Fruit fly (Drosophila melanogaster) whole organism, embryonic: Measurements from ENCODE around the gene mRpL51.

Experiments
- Awh ChIP-seq: fragments of 200-800 bp; sonication (Bioruptor generic); IDR thresholded peaks from 2 replicates; pipeline ENCODE4, ENCODE4 v1.3.6; 2022; ENCODE audit warnings: missing biosample characterization, missing genetic modification characterization
- B-H2 ChIP-seq: fragments of 200-800 bp; sonication (Bioruptor generic); optimal IDR thresholded peaks from 2 replicates; lab custom pipeline; 2018; ENCODE audit warnings: missing biosample characterization, mild to moderate bottlenecking, missing genetic modification characterization
- BEAF-32 ChIP-seq: fragments of 200-800 bp; sonication (Bioruptor generic); optimal IDR thresholded peaks from 3 replicates; lab custom pipeline; 2017; ENCODE audit warnings: missing biosample characterization, missing genetic modification characterization, mild to moderate bottlenecking, moderate library complexity, missing genetic modification reagents
- Bgb ChIP-seq: fragments of 200-800 bp; sonication (Bioruptor generic); IDR thresholded peaks from 2 replicates; pipeline ENCODE4 v1.3.6; 2022; ENCODE audit warnings: missing biosample characterization, missing genetic modification characterization; ENCODE audit not compliant: partially characterized antibody
- CG12155 ChIP-seq: fragments of 200-800 bp; sonication (Bioruptor generic); optimal IDR thresholded peaks from 3 replicates; lab custom pipeline; 2016; ENCODE audit warnings: missing biosample characterization, missing genetic modification characterization
- CG12299 ChIP-seq: fragments of 200-800 bp; sonication (Bioruptor generic); optimal IDR thresholded peaks from 2 replicates; lab custom pipeline; 2018; ENCODE audit warnings: missing biosample characterization, mild to moderate bottlenecking, missing genetic modification characterization
- CG12769 ChIP-seq: fragments of 200-800 bp; sonication (Bioruptor generic); optimal IDR thresholded peaks from 2 replicates; lab custom pipeline; 2019; ENCODE audit warnings: missing biosample characterization, mild to moderate bottlenecking, missing genetic modification characterization, moderate library complexity
- CG15479 ChIP-seq: fragments of 200-800 bp; sonication (Bioruptor generic); optimal IDR thresholded peaks from 3 replicates; lab custom pipeline; 2019; ENCODE audit warnings: missing biosample characterization, mild to moderate bottlenecking, missing genetic modification characterization, moderate library complexity
- CG16813 ChIP-seq: fragments of 200-800 bp; sonication (Bioruptor generic); IDR thresholded peaks from 3 replicates; pipeline ENCODE4 v1.3.6; 2022; ENCODE audit warnings: missing biosample characterization, missing genetic modification characterization; ENCODE audit not compliant: partially characterized antibody
- CG17328 ChIP-seq: fragments of 200-800 bp; sonication (Bioruptor generic); IDR thresholded peaks from 2 replicates; pipeline ENCODE4 v1.3.6; 2022; ENCODE audit warnings: missing biosample characterization, missing genetic modification characterization
- CG17802 ChIP-seq: fragments of 200-800 bp; sonication (Bioruptor generic); optimal IDR thresholded peaks from 2 replicates; lab custom pipeline; 2018; ENCODE audit warnings: missing biosample characterization, mild to moderate bottlenecking, missing genetic modification characterization, moderate library complexity
- CG1832 ChIP-seq: fragments of 200-800 bp; sonication (Bioruptor generic); optimal IDR thresholded peaks from 2 replicates; lab custom pipeline; 2017; ENCODE audit warnings: missing biosample characterization, mild to moderate bottlenecking, missing genetic modification characterization, inconsistent platforms
- CG18476 ChIP-seq: fragments of 200-800 bp; sonication (Bioruptor generic); optimal IDR thresholded peaks from 2 replicates; lab custom pipeline; 2016; ENCODE audit warnings: missing biosample characterization, mild to moderate bottlenecking, missing genetic modification characterization
- CG18599 ChIP-seq: fragments of 200-800 bp; sonication (Bioruptor generic); optimal IDR thresholded peaks from 3 replicates; lab custom pipeline; 2017; ENCODE audit warnings: missing biosample characterization, missing genetic modification characterization, mild to moderate bottlenecking, moderate library complexity, missing genetic modification reagents
- CG32532 ChIP-seq: fragments of 200-800 bp; sonication (Bioruptor generic); IDR thresholded peaks from 2 replicates; pipeline ENCODE4 v1.3.6; 2022; ENCODE audit warnings: missing biosample characterization, missing genetic modification characterization
- CG32767 ChIP-seq: fragments of 200-800 bp; sonication (Bioruptor generic); IDR thresholded peaks from 2 replicates; pipeline ENCODE4 v1.3.6; 2022; ENCODE audit warnings: missing biosample characterization, missing genetic modification characterization
- CG6765 ChIP-seq: fragments of 200-800 bp; sonication (Bioruptor generic); optimal IDR thresholded peaks from 3 replicates; lab custom pipeline; 2017; ENCODE audit warnings: missing biosample characterization, mild to moderate bottlenecking, missing genetic modification characterization
- CG7271 ChIP-seq: fragments of 200-800 bp; sonication (Bioruptor generic); optimal IDR thresholded peaks from 2 replicates; lab custom pipeline; 2018; ENCODE audit warnings: missing biosample characterization, mild to moderate bottlenecking, missing genetic modification characterization, moderate library complexity
- CG7745 ChIP-seq: fragments of 200-800 bp; sonication (Bioruptor generic); optimal IDR thresholded peaks from 2 replicates; lab custom pipeline; 2018; ENCODE audit warnings: missing biosample characterization, mild to moderate bottlenecking, missing genetic modification characterization, moderate library complexity
- CG9797 ChIP-seq: fragments of 200-800 bp; sonication (Bioruptor generic); optimal IDR thresholded peaks from 3 replicates; lab custom pipeline; 2018; ENCODE audit warnings: missing biosample characterization, mild to moderate bottlenecking, missing genetic modification characterization
- Deaf1 ChIP-seq: fragments of 200-800 bp; optimal IDR thresholded peaks from 3 replicates; lab custom pipeline; 2019; ENCODE audit warnings: missing biosample characterization, mild to moderate bottlenecking, missing genetic modification characterization, moderate library complexity
- E2f2 ChIP-seq: fragments of 200-800 bp; sonication (Bioruptor generic); IDR thresholded peaks from 2 replicates; pipeline ENCODE4 v1.3.6; 2022; ENCODE audit warnings: missing biosample characterization, missing genetic modification characterization
- Hmx ChIP-seq: fragments of 200-800 bp; sonication (Bioruptor generic); optimal IDR thresholded peaks from 2 replicates; lab custom pipeline; 2016; ENCODE audit warnings: missing biosample characterization, missing genetic modification characterization
- Hr78 ChIP-seq, 2 experiments: fragments of 200-800 bp in 1 of 2; fragments of >200 bp in 1 of 2; sonication (Bioruptor generic) in 1 of 2; optimal IDR thresholded peaks; 2 replicates each; lab custom pipeline; 2017 to 2019; ENCODE audit warnings: missing biosample characterization in 2 of 2, missing genetic modification characterization in 2 of 2, mild to moderate bottlenecking in 1 of 2, moderate library complexity in 1 of 2
- Mes4 ChIP-seq: fragments of 200-800 bp; sonication (Bioruptor generic); optimal IDR thresholded peaks from 2 replicates; lab custom pipeline; 2016; ENCODE audit warnings: missing biosample characterization, missing genetic modification characterization
- Mrtf ChIP-seq: fragments of 200-800 bp; sonication (Bioruptor generic); IDR thresholded peaks from 3 replicates; pipeline ENCODE4 v1.3.6; 2022; ENCODE audit warnings: missing biosample characterization, missing genetic modification characterization
- Neu2 ChIP-seq: fragments of 200-800 bp; sonication (Bioruptor generic); optimal IDR thresholded peaks from 3 replicates; lab custom pipeline; 2016; ENCODE audit warnings: missing biosample characterization, missing genetic modification characterization, borderline replicate concordance
- Oli ChIP-seq: fragments of 200-800 bp; sonication (Bioruptor generic); optimal IDR thresholded peaks from 2 replicates; lab custom pipeline; 2018; ENCODE audit warnings: missing biosample characterization, mild to moderate bottlenecking, missing genetic modification characterization, moderate library complexity
- Spps ChIP-seq: fragments of 200-800 bp; sonication (Bioruptor generic); optimal IDR thresholded peaks from 2 replicates; lab custom pipeline; 2018; ENCODE audit warnings: missing biosample characterization, mild to moderate bottlenecking, missing genetic modification characterization
- bcd ChIP-seq: fragments of 200-800 bp; sonication (Bioruptor generic); optimal IDR thresholded peaks from 2 replicates; lab custom pipeline; 2017; ENCODE audit warnings: missing biosample characterization, mild to moderate bottlenecking, missing genetic modification characterization
- cas ChIP-seq: fragments of 200-800 bp; sonication (Bioruptor generic); IDR thresholded peaks from 2 replicates; pipeline ENCODE4 v1.3.6; 2022; ENCODE audit warnings: missing biosample characterization, missing genetic modification characterization
- ci ChIP-seq: fragments of 200-800 bp; sonication (Bioruptor generic); IDR thresholded peaks from 3 replicates; pipeline ENCODE4 v1.3.6; 2022; ENCODE audit warnings: missing biosample characterization, missing genetic modification characterization
- croc ChIP-seq: fragments of 200-800 bp; sonication (Bioruptor generic); conservative IDR thresholded peaks from 3 replicates; pipeline ENCODE4 v1.3.6; 2022; ENCODE audit warnings: missing biosample characterization, missing genetic modification characterization
- cwo ChIP-seq: fragments of 200-800 bp; sonication (Bioruptor generic); optimal IDR thresholded peaks from 3 replicates; lab custom pipeline; 2017; ENCODE audit warnings: missing biosample characterization, missing genetic modification characterization, mild to moderate bottlenecking, moderate library complexity, missing genetic modification reagents
- dan ChIP-seq: fragments of 200-800 bp; sonication (Bioruptor generic); IDR thresholded peaks from 2 replicates; pipeline ENCODE4 v1.3.6; 2022; ENCODE audit warnings: missing biosample characterization, missing genetic modification characterization
- fd3F ChIP-seq: fragments of 200-800 bp; sonication (Bioruptor generic); optimal IDR thresholded peaks from 2 replicates; lab custom pipeline; 2018; ENCODE audit warnings: missing biosample characterization, mild to moderate bottlenecking, missing genetic modification characterization, moderate library complexity
- jumu ChIP-seq: fragments of 200-800 bp; sonication (Bioruptor generic); optimal IDR thresholded peaks from 3 replicates; lab custom pipeline; 2016; ENCODE audit warnings: missing biosample characterization, missing genetic modification characterization
- kni ChIP-seq: fragments of 200-800 bp; sonication (Bioruptor generic); optimal IDR thresholded peaks from 3 replicates; lab custom pipeline; 2017; ENCODE audit warnings: mild to moderate bottlenecking, missing biosample characterization, missing genetic modification reagents, missing genetic modification characterization
- mld ChIP-seq: fragments of 200-800 bp; sonication (Bioruptor generic); IDR thresholded peaks from 3 replicates; pipeline ENCODE4 v1.3.6; 2022; ENCODE audit warnings: missing biosample characterization, missing genetic modification characterization; ENCODE audit not compliant: partially characterized antibody
- pho ChIP-seq: fragments of 200-800 bp; sonication (Bioruptor generic); optimal IDR thresholded peaks from 2 replicates; lab custom pipeline; 2016; ENCODE audit warnings: missing biosample characterization, missing genetic modification characterization
- pros ChIP-seq: fragments of 200-800 bp; sonication (Bioruptor generic); optimal IDR thresholded peaks from 3 replicates; lab custom pipeline; 2019; ENCODE audit warnings: missing biosample characterization, mild to moderate bottlenecking, missing genetic modification characterization, moderate library complexity
- run ChIP-seq: fragments of 200-800 bp; sonication (Bioruptor generic); optimal IDR thresholded peaks from 3 replicates; lab custom pipeline; 2018; ENCODE audit warnings: missing biosample characterization, mild to moderate bottlenecking, missing genetic modification characterization
- sens ChIP-seq: fragments of 200-800 bp; sonication (Bioruptor generic); peaks from one replicate; lab custom pipeline; 2016; ENCODE audit warnings: missing biosample characterization, missing genetic modification characterization
- sqz ChIP-seq: fragments of 200-800 bp; sonication (Bioruptor generic); optimal IDR thresholded peaks from 3 replicates; lab custom pipeline; 2018; ENCODE audit warnings: missing biosample characterization, mild to moderate bottlenecking, missing genetic modification characterization
- unpg ChIP-seq: fragments of 200-800 bp; sonication (Bioruptor generic); optimal IDR thresholded peaks from 3 replicates; lab custom pipeline; 2018; ENCODE audit warnings: missing biosample characterization, mild to moderate bottlenecking, missing genetic modification characterization, moderate library complexity
- zen ChIP-seq: fragments of 200-800 bp; sonication (Bioruptor generic); optimal IDR thresholded peaks from 3 replicates; lab custom pipeline; 2018; ENCODE audit warnings: missing biosample characterization, mild to moderate bottlenecking, missing genetic modification characterization, moderate library complexity
- zen2 ChIP-seq: fragments of 200-800 bp; sonication (Bioruptor generic); IDR thresholded peaks from 3 replicates; pipeline ENCODE4 v1.3.6; 2022; ENCODE audit warnings: missing biosample characterization, missing genetic modification characterization; ENCODE audit not compliant: partially characterized antibody

mRpL51 gene

DNA sequence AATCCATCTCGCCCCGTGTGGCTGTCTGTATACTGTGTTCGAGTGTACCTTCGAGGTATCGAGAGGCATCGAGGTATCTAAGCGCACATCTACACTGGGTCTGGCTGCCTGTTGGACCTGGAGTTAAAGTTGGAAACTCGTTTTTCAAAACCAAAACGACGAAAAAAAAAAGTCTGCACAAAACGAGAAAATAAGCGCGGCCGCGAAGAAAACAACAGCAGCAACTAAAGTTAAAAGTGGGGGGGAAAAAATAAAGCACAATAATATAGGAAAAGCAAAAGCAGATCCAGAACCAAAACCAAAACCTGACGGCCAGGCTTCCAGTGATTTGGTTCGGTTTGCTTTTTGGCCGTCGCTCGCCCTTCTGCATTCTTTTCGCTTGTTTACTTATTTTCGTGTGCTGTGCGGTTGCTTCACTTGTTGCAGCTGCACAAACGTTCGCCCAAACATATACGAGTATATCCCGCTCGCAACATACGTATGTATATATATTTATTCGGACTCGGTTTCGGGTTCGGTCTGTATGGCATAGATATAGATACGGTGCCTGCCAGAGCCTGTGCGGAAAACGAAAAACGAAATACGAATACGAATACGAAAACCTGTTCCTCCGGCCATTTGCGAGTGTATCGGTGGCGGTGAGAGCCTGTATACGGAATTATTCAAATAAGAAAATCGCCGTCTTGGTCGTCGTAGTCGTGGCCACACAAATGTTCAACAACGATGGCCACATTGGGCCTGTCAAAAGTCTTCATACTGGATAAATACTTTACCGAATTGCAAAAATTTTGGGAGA is 38.1 kb downstream of the mRpL51 start (continued):
- TF ChIP-seq CG16813, result no peak
- no peak for TF ChIP-seq CG6765 (GFP tag; lab: Kevin White, UChicago)
- TF ChIP-seq dan (GFP tag; lab: Robert Waterston, UW), result no peak
- TF ChIP-seq run (tag; lab: Kevin White, UChicago), result no peak
- no peak for TF ChIP-seq B-H2
- TF ChIP-seq unpg (GFP tag; lab: Kevin White, UChicago), result no peak
- no peak for TF ChIP-seq fd3F
- no peak for TF ChIP-seq pho
- peak; percentile 23 for TF ChIP-seq sqz
- 0 out of 2 replicates have a peak, but pooled peaks have one; percentile 36 for TF ChIP-seq CG32767 (GFP tag; lab: Robert Waterston, UW)
- TF ChIP-seq Mrtf, result no peak

DNA sequence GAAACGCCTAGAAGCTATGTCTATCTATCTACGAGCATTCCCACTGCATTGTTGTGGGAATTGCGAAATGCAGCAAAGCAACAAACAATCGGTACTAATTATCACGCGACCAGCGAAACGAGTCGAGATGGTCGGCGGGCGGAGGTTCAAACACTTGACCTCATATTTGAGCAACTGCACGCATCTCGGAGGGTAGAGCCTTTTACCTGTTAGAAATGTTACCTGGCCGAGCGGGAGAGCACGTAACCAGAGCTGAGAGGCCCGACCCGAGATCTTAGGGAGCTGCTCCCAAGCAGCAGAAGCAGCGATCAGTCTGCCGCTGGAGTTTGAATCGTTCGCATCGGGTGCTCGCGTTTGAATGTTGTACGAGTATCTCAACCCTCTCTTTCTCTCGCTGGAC is 38.8 kb downstream of the mRpL51 start:
- peak; percentile 9; the same call in 1 of the 2 replicates for TF ChIP-seq Bgb (GFP tag; lab: Robert Waterston, UW)
- peak; percentile 30; the same call in 1 of the 2 replicates for TF ChIP-seq E2f2
- TF ChIP-seq CG15479 (GFP tag; lab: Kevin White, UChicago), result peak; percentile 69
- no peak for TF ChIP-seq CG7271
- TF ChIP-seq Deaf1 (tag; lab: Kevin White, UChicago), result peak; percentile 24
- 0 out of 2 replicates have a peak, but pooled peaks have one; percentile 12 for TF ChIP-seq CG17328
- TF ChIP-seq CG32532 (GFP tag; lab: Robert Waterston, UW), result peak; percentile 21; the same call in 1 of the 2 replicates
- peak; percentile 9 for TF ChIP-seq CG7745 (tag; lab: Kevin White, UChicago)
- no peak for TF ChIP-seq Hmx (GFP tag; lab: Kevin White, UChicago)
- no peak for TF ChIP-seq Spps (tag; lab: Kevin White, UChicago)
- TF ChIP-seq CG12769, result peak; percentile 84
- no peak for TF ChIP-seq CG17802 (tag; lab: Kevin White, UChicago)
- TF ChIP-seq zen2 (GFP tag; lab: Robert Waterston, UW), result 0 out of 3 replicates have a peak, but pooled peaks have one; percentile 40
- TF ChIP-seq CG18599 (GFP tag; lab: Kevin White, UChicago), result no peak
- TF ChIP-seq CG1832 (GFP tag; lab: Kevin White, UChicago), result peak; percentile 1
- TF ChIP-seq CG12299 (tag; lab: Kevin White, UChicago), result no peak
- TF ChIP-seq sens (GFP tag; lab: Kevin White, UChicago), result peak; percentile 9
- TF ChIP-seq cwo (GFP tag; lab: Kevin White, UChicago), result peak; percentile 51
- TF ChIP-seq zen (tag; lab: Kevin White, UChicago), result peak; percentile 42
- TF ChIP-seq BEAF-32 (GFP tag; lab: Kevin White, UChicago), result peak; percentile 14
- TF ChIP-seq Mes4 (GFP tag; lab: Kevin White, UChicago), result no peak
- TF ChIP-seq cas (GFP tag; lab: Robert Waterston, UW), result no peak
- TF ChIP-seq croc (GFP tag; lab: Robert Waterston, UW), result no peak
- peak in 1 of 2 experiments; percentile 93 for TF ChIP-seq Hr78 (GFP tag; optimal IDR thresholded peaks at IDR 0.05; lab: Kevin White, UChicago)
- TF ChIP-seq Awh (GFP tag; lab: Robert Waterston, UW), result peak; percentile 19; the same call in 1 of the 2 replicates
- TF ChIP-seq pros (GFP tag; lab: Kevin White, UChicago), result peak; percentile 71
- TF ChIP-seq Neu2, result no peak
- TF ChIP-seq Oli (tag; lab: Kevin White, UChicago), result no peak
- no peak for TF ChIP-seq jumu (GFP tag; lab: Kevin White, UChicago)
- peak; percentile 75 for TF ChIP-seq kni (GFP tag; lab: Kevin White, UChicago)
- no peak for TF ChIP-seq bcd
- TF ChIP-seq CG18476 (GFP tag; lab: Kevin White, UChicago), result no peak
- TF ChIP-seq mld (GFP tag; lab: Robert Waterston, UW), result 0 out of 3 replicates have a peak, but pooled peaks have one; percentile 45
- 0 out of 3 replicates have a peak, but pooled peaks have one; percentile 35 for TF ChIP-seq ci
- no peak for TF ChIP-seq CG9797 (GFP tag; lab: Kevin White, UChicago)
- TF ChIP-seq CG12155 (GFP tag; lab: Kevin White, UChicago), result peak; percentile 13
